Worm (Caenorhabditis elegans): ENCODE measurements around the gene ubl-1.
A peak's percentile ranks its signal among the peaks of the same experiment; 100 is the strongest.

Gene ubl-1

DNA sequence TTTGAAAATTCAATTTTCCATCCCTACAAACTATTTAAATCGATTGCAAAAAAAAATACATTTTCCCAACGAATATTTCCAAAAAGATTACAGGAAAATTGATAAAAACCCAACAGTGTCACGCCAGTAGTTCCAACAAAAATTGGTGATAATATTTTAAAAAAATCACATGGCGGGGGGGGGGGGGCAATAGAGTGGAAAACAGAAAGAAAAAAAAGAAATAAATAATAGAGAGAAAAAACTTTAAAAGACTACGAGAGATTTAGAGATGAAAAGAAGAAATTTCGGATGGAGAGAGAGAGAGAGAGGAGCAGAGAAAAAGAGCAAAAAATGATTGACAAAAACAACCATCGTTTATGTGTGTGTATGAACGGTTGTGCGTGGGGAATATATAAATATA lies 33.7 kb upstream of the ubl-1 start (continued):
- TF ChIP-seq tbp1 (GFP tag; optimal IDR thresholded peaks at IDR 0.05) = no peak
- no peak for TF ChIP-seq ztf-3 (GFP tag; optimal IDR thresholded peaks at IDR 0.05)
- TF ChIP-seq ama-1 (optimal IDR thresholded peaks at IDR 0.05) = no peak
- TF ChIP-seq ama-1 (GFP tag; optimal IDR thresholded peaks at IDR 0.05) = no peak
- TF ChIP-seq ccch-3 (GFP tag; optimal IDR thresholded peaks at IDR 0.05) = no peak
- TF ChIP-seq repo-1 (tag; optimal IDR thresholded peaks at IDR 0.05) = no peak
- TF ChIP-seq unc-130 (GFP tag; optimal IDR thresholded peaks at IDR 0.05) = no peak
- TF ChIP-seq egl-18 (GFP tag; IDR thresholded peaks at IDR 0.05) = no peak
- no peak for TF ChIP-seq Y53G8AR.9 (GFP tag; conservative IDR thresholded peaks at IDR 0.05)
- TF ChIP-seq hlh-26 (GFP tag; conservative IDR thresholded peaks at IDR 0.05) = no peak
- TF ChIP-seq somi-1 (GFP tag; optimal IDR thresholded peaks at IDR 0.05) = no peak
- no peak for TF ChIP-seq attf-6 (GFP tag; IDR thresholded peaks at IDR 0.05)
- TF ChIP-seq madf-6 (GFP tag; IDR thresholded peaks at IDR 0.05) = no peak
- peak; percentile 38; the same call in 1 of the 2 replicates for TF ChIP-seq hmg-1.2 (GFP tag; IDR thresholded peaks at IDR 0.05)
- no peak for TF ChIP-seq zfh-2 (GFP tag; conservative IDR thresholded peaks at IDR 0.05)
- no peak for TF ChIP-seq C06A6.2 (GFP tag; conservative IDR thresholded peaks at IDR 0.05)
- TF ChIP-seq ceh-79 (tag; optimal IDR thresholded peaks at IDR 0.05) = no peak

DNA sequence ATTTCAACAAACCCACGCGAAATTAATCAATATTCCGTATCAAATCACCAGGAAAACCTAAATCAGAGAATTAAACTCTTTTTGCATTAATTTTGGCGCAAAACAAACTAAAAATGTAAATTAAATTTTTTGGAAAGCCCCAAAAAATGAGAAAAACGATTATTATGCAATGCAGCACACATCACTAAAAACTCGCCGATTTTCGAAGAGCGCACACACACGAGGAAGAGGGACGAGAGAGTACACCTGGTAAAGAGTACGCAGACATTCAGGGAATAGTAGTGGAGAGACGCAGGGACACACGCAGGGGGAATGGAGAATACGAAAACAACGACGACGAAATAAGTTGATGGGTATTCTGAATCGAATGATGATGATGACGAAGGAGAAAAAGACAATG lies 32.1 kb upstream of the ubl-1 start:
- TF ChIP-seq akir-1 (GFP tag; optimal IDR thresholded peaks at IDR 0.05) (no peak), die-1 (tag; optimal IDR thresholded peaks at IDR 0.05) (no peak), sea-2 (GFP tag; IDR thresholded peaks at IDR 0.05) (no peak), ZK185.1 (tag; optimal IDR thresholded peaks at IDR 0.05; ENCODE audit: poor library complexity, severe bottlenecking) (no peak), F49E8.2 (tag; optimal IDR thresholded peaks at IDR 0.05; ENCODE audit: insufficient read depth) (no peak), nfya-1 (tag; optimal IDR thresholded peaks at IDR 0.05; ENCODE audit: borderline replicate concordance, insufficient read depth) (no peak), K12H6.12 (tag; optimal IDR thresholded peaks at IDR 0.05) (no peak), F22D6.2 (tag; optimal IDR thresholded peaks at IDR 0.05) (no peak), F52B5.7 (tag; optimal IDR thresholded peaks at IDR 0.05) (no peak), somi-1 (GFP tag; optimal IDR thresholded peaks at IDR 0.05) (no peak), dpff-1 (tag; optimal IDR thresholded peaks at IDR 0.05) (no peak), tbp1 (GFP tag; optimal IDR thresholded peaks at IDR 0.05) (no peak), gei-17 (GFP tag; optimal IDR thresholded peaks at IDR 0.05) (no peak), pha-4 (tag; optimal IDR thresholded peaks at IDR 0.05) (no peak), snpc-3.4 (tag; optimal IDR thresholded peaks at IDR 0.05) (no peak), unc-62 (GFP tag; optimal IDR thresholded peaks at IDR 0.05) (no peak), mel-28 (tag; optimal IDR thresholded peaks at IDR 0.05; ENCODE audit: borderline replicate concordance) (no peak), Y95B8A.8 (GFP tag; IDR thresholded peaks at IDR 0.05) (no peak), F39B2.1 (GFP tag; IDR thresholded peaks at IDR 0.05) (no peak), sptf-2 (GFP tag; optimal IDR thresholded peaks at IDR 0.05) (no peak), tlf-1 (GFP tag; optimal IDR thresholded peaks at IDR 0.05) (no peak), nhr-80 (tag; optimal IDR thresholded peaks at IDR 0.05) (peak; percentile 27), rec-8 (tag; optimal IDR thresholded peaks at IDR 0.05) (no peak), mcd-1 (GFP tag; IDR thresholded peaks at IDR 0.05) (peak; percentile 27; the same call in 1 of the 2 replicates), C17E4.6 (GFP tag; IDR thresholded peaks at IDR 0.05) (no peak), egrh-3 (GFP tag; IDR thresholded peaks at IDR 0.05) (no peak), fkh-3 (tag; optimal IDR thresholded peaks at IDR 0.05) (no peak), hmg-20 (GFP tag; IDR thresholded peaks at IDR 0.05) (no peak), Y53G8AR.9 (GFP tag; conservative IDR thresholded peaks at IDR 0.05) (no peak), hsf-1 (GFP tag; IDR thresholded peaks at IDR 0.05) (no peak), mes-4 (tag; optimal IDR thresholded peaks at IDR 0.05) (no peak), atf-7 (tag; optimal IDR thresholded peaks at IDR 0.05) (no peak), lsy-27 (tag; optimal IDR thresholded peaks at IDR 0.05; ENCODE audit: borderline replicate concordance, insufficient read depth) (no peak), dpl-1 (GFP tag; optimal IDR thresholded peaks at IDR 0.05) (no peak), lsl-1 (GFP tag; optimal IDR thresholded peaks at IDR 0.05) (no peak)
